Worm (Caenorhabditis elegans) whole organism, L3 larva: ENCODE data around the gene spig-10.

Source experiments
- aly-2 ChIP-seq: fragments of 150-350 bp; optimal IDR thresholded peaks from 2 replicates; lab custom pipeline; 2014; ENCODE audit warnings: missing biosample characterization, missing genetic modification characterization
- ama-1 ChIP-seq: fragments of 150-350 bp; optimal IDR thresholded peaks from 2 replicates; lab custom pipeline; 2018
- ceh-16 ChIP-seq: sonication (generic microtip); optimal IDR thresholded peaks from 2 replicates; lab custom pipeline; 2017; ENCODE audit warnings: missing biosample characterization, missing genetic modification characterization
- mml-1 ChIP-seq: fragments of 150-350 bp; sonication (generic microtip); optimal IDR thresholded peaks from 3 replicates; lab custom pipeline; 2014; ENCODE audit warnings: missing biosample characterization, missing genetic modification characterization
- pha-4 ChIP-seq: fragments of 150-350 bp; optimal IDR thresholded peaks from 2 replicates; lab custom pipeline; 2014; ENCODE audit warnings: missing biosample characterization, missing genetic modification reagents, missing genetic modification characterization
- snpc-4 ChIP-seq: fragments of 150-350 bp; optimal IDR thresholded peaks from 2 replicates; lab custom pipeline; 2014; ENCODE audit warnings: missing biosample characterization, missing genetic modification characterization
- ztf-4 ChIP-seq: fragments of 150-350 bp; optimal IDR thresholded peaks from 2 replicates; lab custom pipeline; 2014; ENCODE audit warnings: missing biosample characterization, missing genetic modification characterization

DNA sequence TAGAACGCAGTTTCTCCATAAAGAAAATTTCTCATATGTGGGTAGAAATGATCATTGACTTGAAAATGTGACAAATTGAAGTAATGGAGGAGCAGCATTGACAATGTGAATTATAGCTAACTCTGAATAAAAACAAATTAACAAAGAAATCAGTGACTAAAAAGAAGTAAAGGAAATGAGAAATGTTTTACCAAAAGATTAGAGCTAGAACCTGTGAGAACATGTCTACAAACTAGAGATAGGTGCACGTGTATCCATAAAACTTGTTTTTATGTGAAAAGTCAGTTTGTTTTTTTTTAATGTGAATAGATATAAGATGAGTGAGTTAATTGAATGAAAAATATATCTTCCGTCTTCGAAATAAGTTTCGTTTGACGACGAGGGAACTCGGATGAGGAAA lies 27.0 kb upstream of the spig-10 start, which contains the start of gene sre-12:
- TF ChIP-seq aly-2 (tag; lab: Kevin White, UChicago) (no peak), ceh-16 (no peak), mml-1 (tag; lab: Kevin White, UChicago) (no peak), snpc-4 (tag; lab: Kevin White, UChicago) (no peak), ama-1 (lab: Kevin White, UChicago) (no peak), pha-4 (tag; lab: Kevin White, UChicago) (no peak), ztf-4 (tag; lab: Kevin White, UChicago) (no peak)
